Worm (Caenorhabditis elegans) whole organism, L3 larva: ENCODE measurements around the gene col-133.

Experiments used
- R02D3.7 ChIP-seq: fragments of 150-350 bp; optimal IDR thresholded peaks from 2 replicates; lab custom pipeline; 2014; ENCODE audit warnings: missing biosample characterization, missing genetic modification characterization
- aly-2 ChIP-seq: fragments of 150-350 bp; optimal IDR thresholded peaks from 2 replicates; lab custom pipeline; 2014; ENCODE audit warnings: missing biosample characterization, missing genetic modification characterization
- ama-1 ChIP-seq: fragments of 150-350 bp; optimal IDR thresholded peaks from 2 replicates; lab custom pipeline; 2018
- ceh-16 ChIP-seq: sonication (generic microtip); optimal IDR thresholded peaks from 2 replicates; lab custom pipeline; 2017; ENCODE audit warnings: missing biosample characterization, missing genetic modification characterization
- ceh-28 ChIP-seq: fragments of 150-350 bp; optimal IDR thresholded peaks from 2 replicates; lab custom pipeline; 2014; ENCODE audit warnings: missing biosample characterization, missing genetic modification reagents, missing genetic modification characterization
- ceh-82 ChIP-seq: fragments of 150-350 bp; optimal IDR thresholded peaks from 2 replicates; lab custom pipeline; 2014; ENCODE audit warnings: missing biosample characterization, missing genetic modification characterization
- daf-12 ChIP-seq: fragments of 150-350 bp; optimal IDR thresholded peaks from 2 replicates; lab custom pipeline; 2014; ENCODE audit warnings: missing biosample characterization, missing genetic modification reagents, missing genetic modification characterization
- egl-27 ChIP-seq: sonication (generic microtip); optimal IDR thresholded peaks from 4 replicates; lab custom pipeline; 2017; ENCODE audit warnings: missing biosample characterization, missing genetic modification reagents, missing genetic modification characterization
- elt-1 ChIP-seq: fragments of 150-350 bp; optimal IDR thresholded peaks from 2 replicates; lab custom pipeline; 2014; ENCODE audit warnings: missing biosample characterization, missing genetic modification characterization
- elt-2 ChIP-seq: sonication (generic microtip); optimal IDR thresholded peaks from 2 replicates; lab custom pipeline; 2016; ENCODE audit warnings: missing genetic modification reagents, mild to moderate bottlenecking, missing genetic modification characterization, missing compliant biosample characterization
- eor-1 ChIP-seq, 2 experiments: fragments of 150-350 bp; optimal IDR thresholded peaks; 2 replicates each; lab custom pipeline; 2014 to 2018; ENCODE audit warnings: missing biosample characterization in 2 of 2, missing genetic modification characterization in 2 of 2
- fkh-10 ChIP-seq: sonication (generic microtip); optimal IDR thresholded peaks from 2 replicates; lab custom pipeline; 2017; ENCODE audit warnings: missing biosample characterization, missing genetic modification reagents, missing genetic modification characterization
- fos-1 ChIP-seq: fragments of 150-350 bp; optimal IDR thresholded peaks from 2 replicates; lab custom pipeline; 2014; ENCODE audit warnings: missing biosample characterization, missing genetic modification characterization
- hmg-11 ChIP-seq: sonication (generic microtip); optimal IDR thresholded peaks from 2 replicates; lab custom pipeline; 2016; ENCODE audit warnings: missing genetic modification characterization, missing compliant biosample characterization
- lin-15B ChIP-seq: fragments of 150-350 bp; optimal IDR thresholded peaks from 2 replicates; lab custom pipeline; 2014; ENCODE audit warnings: missing biosample characterization, missing genetic modification characterization
- lin-39 ChIP-seq: fragments of 150-350 bp; optimal IDR thresholded peaks from 2 replicates; lab custom pipeline; 2018; ENCODE audit warnings: missing biosample characterization, missing genetic modification reagents, missing genetic modification characterization
- lsy-12 ChIP-seq: sonication (generic microtip); optimal IDR thresholded peaks from 2 replicates; lab custom pipeline; 2016; ENCODE audit warnings: mild to moderate bottlenecking, missing genetic modification characterization, missing compliant biosample characterization
- mdl-1 ChIP-seq: fragments of 150-350 bp; optimal IDR thresholded peaks from 2 replicates; lab custom pipeline; 2014; ENCODE audit warnings: missing biosample characterization, missing genetic modification characterization
- mml-1 ChIP-seq: fragments of 150-350 bp; sonication (generic microtip); optimal IDR thresholded peaks from 3 replicates; lab custom pipeline; 2014; ENCODE audit warnings: missing biosample characterization, missing genetic modification characterization
- nfya-1 ChIP-seq: sonication (generic microtip); optimal IDR thresholded peaks from 2 replicates; lab custom pipeline; 2017; ENCODE audit warnings: missing genetic modification characterization, mild to moderate bottlenecking, missing compliant biosample characterization, antibody characterized with exemption, moderate library complexity; ENCODE audit not compliant: insufficient read depth
- nhr-12 ChIP-seq: fragments of 150-350 bp; optimal IDR thresholded peaks from 2 replicates; lab custom pipeline; 2014; ENCODE audit warnings: missing biosample characterization, missing genetic modification characterization
- nhr-23 ChIP-seq: fragments of 150-350 bp; optimal IDR thresholded peaks from 2 replicates; lab custom pipeline; 2014; ENCODE audit warnings: missing biosample characterization, missing genetic modification reagents, missing genetic modification characterization
- nhr-237 ChIP-seq: fragments of 150-350 bp; optimal IDR thresholded peaks from 2 replicates; lab custom pipeline; 2014; ENCODE audit warnings: missing biosample characterization, missing genetic modification characterization
- nhr-25 ChIP-seq: sonication (generic microtip); optimal IDR thresholded peaks from 2 replicates; lab custom pipeline; 2017; ENCODE audit warnings: missing biosample characterization, missing genetic modification characterization
- nhr-28 ChIP-seq: fragments of 150-350 bp; optimal IDR thresholded peaks from 2 replicates; lab custom pipeline; 2014; ENCODE audit warnings: missing biosample characterization, missing genetic modification characterization
- nhr-43 ChIP-seq: sonication (generic microtip); optimal IDR thresholded peaks from 2 replicates; lab custom pipeline; 2016; ENCODE audit warnings: mild to moderate bottlenecking, missing genetic modification characterization, missing compliant biosample characterization; ENCODE audit not compliant: poor library complexity, severe bottlenecking
- nhr-67 ChIP-seq: fragments of 150-350 bp; optimal IDR thresholded peaks from 2 replicates; lab custom pipeline; 2014; ENCODE audit warnings: missing biosample characterization, missing genetic modification characterization
- nhr-76 ChIP-seq: fragments of 150-350 bp; sonication (generic microtip); optimal IDR thresholded peaks from 5 replicates; lab custom pipeline; 2014; ENCODE audit warnings: missing biosample characterization, missing genetic modification characterization
- nhr-77 ChIP-seq: fragments of 150-350 bp; optimal IDR thresholded peaks from 2 replicates; lab custom pipeline; 2014; ENCODE audit warnings: missing biosample characterization, missing genetic modification characterization
- pha-4 ChIP-seq: fragments of 150-350 bp; optimal IDR thresholded peaks from 2 replicates; lab custom pipeline; 2014; ENCODE audit warnings: missing biosample characterization, missing genetic modification reagents, missing genetic modification characterization
- pqm-1 ChIP-seq: fragments of 150-350 bp; optimal IDR thresholded peaks from 2 replicates; lab custom pipeline; 2017; ENCODE audit warnings: missing biosample characterization, missing genetic modification characterization, inconsistent platforms
- sea-2 ChIP-seq: fragments of 150-350 bp; sonication (generic microtip); optimal IDR thresholded peaks from 4 replicates; lab custom pipeline; 2014; ENCODE audit warnings: missing biosample characterization, missing genetic modification reagents, missing genetic modification characterization
- skn-1 ChIP-seq: fragments of 150-350 bp; optimal IDR thresholded peaks from 2 replicates; lab custom pipeline; 2014; ENCODE audit warnings: missing biosample characterization, missing genetic modification characterization
- snpc-4 ChIP-seq: fragments of 150-350 bp; optimal IDR thresholded peaks from 2 replicates; lab custom pipeline; 2014; ENCODE audit warnings: missing biosample characterization, missing genetic modification characterization
- tbx-2 ChIP-seq: sonication (generic microtip); optimal IDR thresholded peaks from 2 replicates; lab custom pipeline; 2016; ENCODE audit warnings: mild to moderate bottlenecking, missing genetic modification characterization, missing compliant biosample characterization
- unc-39 ChIP-seq: sonication (generic microtip); optimal IDR thresholded peaks from 4 replicates; lab custom pipeline; 2017; ENCODE audit warnings: missing biosample characterization, missing genetic modification characterization
- unc-62 ChIP-seq: fragments of 150-350 bp; sonication (generic microtip); optimal IDR thresholded peaks from 4 replicates; lab custom pipeline; 2014; ENCODE audit warnings: missing biosample characterization, missing genetic modification reagents, missing genetic modification characterization
- zag-1 ChIP-seq: fragments of 150-350 bp; optimal IDR thresholded peaks from 2 replicates; lab custom pipeline; 2014; ENCODE audit warnings: missing biosample characterization, missing genetic modification characterization
- ztf-11 ChIP-seq: fragments of 150-350 bp; optimal IDR thresholded peaks from 2 replicates; lab custom pipeline; 2014; ENCODE audit warnings: missing biosample characterization, missing genetic modification characterization
- ztf-4 ChIP-seq: fragments of 150-350 bp; optimal IDR thresholded peaks from 2 replicates; lab custom pipeline; 2014; ENCODE audit warnings: missing biosample characterization, missing genetic modification characterization

col-133 gene

DNA sequence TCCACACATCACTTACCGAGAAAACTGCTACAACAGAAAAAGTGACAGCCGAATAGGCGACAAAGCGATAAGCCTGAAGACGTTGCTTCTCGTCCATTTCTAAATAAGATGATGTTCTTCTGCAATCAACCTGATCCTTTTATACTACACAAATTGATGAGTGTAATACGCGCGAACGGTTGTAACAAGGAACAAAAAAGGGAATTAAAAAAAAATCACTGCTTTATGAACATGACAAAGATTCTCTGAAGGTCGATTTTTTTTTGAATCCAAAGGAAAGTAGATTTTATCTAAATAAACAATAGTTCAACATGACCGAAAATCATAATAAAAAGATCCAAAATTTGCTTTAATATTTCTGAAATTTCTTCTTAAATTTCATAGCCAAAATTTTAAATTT lies at the start of gene col-133:
Gene col-133 (minus strand): TSS at position 101 of the 400 bp plus-strand sequence.
- TF ChIP-seq tbx-2 (tag; lab: Kevin White, UChicago) (no peak), ceh-82 (no peak), ceh-16 (tag; lab: Kevin White, UChicago) (no peak), nhr-25 (tag; lab: Kevin White, UChicago) (peak; percentile 12), elt-2 (tag; lab: Kevin White, UChicago) (no peak), zag-1 (tag; lab: Kevin White, UChicago) (no peak)
- TF ChIP-seq, all 47 proteins: peak for 1

DNA sequence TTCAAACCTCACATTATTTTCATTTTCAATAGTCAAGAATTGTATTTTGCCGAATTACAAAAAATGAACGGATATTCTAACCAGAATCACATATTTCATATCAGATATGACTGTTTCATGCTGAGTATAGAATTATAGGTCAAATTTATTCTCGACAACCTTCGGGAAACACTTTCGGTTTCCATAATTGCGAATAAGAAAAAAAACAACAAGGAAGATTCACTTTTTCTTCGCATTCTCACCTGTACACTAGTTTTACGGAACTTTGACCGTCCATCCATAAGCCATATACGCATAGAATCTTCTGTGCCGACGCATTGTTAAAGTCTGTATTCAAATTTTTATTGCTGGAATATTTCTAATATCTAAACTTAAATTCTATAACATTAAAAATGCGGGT lies 46.4 kb upstream of the col-133 start, which contains the start of gene oac-37:
Gene oac-37 (plus strand): TSS at position 301 of the 400 bp plus-strand sequence.
- TF ChIP-seq aly-2 (tag; lab: Kevin White, UChicago) (no peak), ceh-28 (tag; lab: Kevin White, UChicago) (no peak), egl-27 (tag; lab: Kevin White, UChicago) (no peak), ztf-4 (tag; lab: Kevin White, UChicago) (no peak), zag-1 (tag; lab: Kevin White, UChicago) (no peak), elt-1 (tag; lab: Kevin White, UChicago) (no peak), unc-62 (GFP tag; lab: Kevin White, UChicago) (no peak), unc-39 (tag; lab: Kevin White, UChicago) (no peak), fos-1 (no peak), snpc-4 (tag; lab: Kevin White, UChicago) (no peak), daf-12 (tag; lab: Kevin White, UChicago) (no peak), nhr-237 (tag; lab: Kevin White, UChicago) (no peak), nhr-76 (tag; lab: Kevin White, UChicago) (no peak), nhr-77 (no peak), nhr-25 (tag; lab: Kevin White, UChicago) (no peak), R02D3.7 (tag; lab: Kevin White, UChicago) (no peak), sea-2 (GFP tag; lab: Kevin White, UChicago) (no peak), eor-1 (tag; optimal IDR thresholded peaks at IDR 0.05; lab: Kevin White, UChicago) (no peak), fkh-10 (no peak), ama-1 (lab: Kevin White, UChicago) (no peak)
- TF ChIP-seq, all 47 proteins: peak for 0

DNA sequence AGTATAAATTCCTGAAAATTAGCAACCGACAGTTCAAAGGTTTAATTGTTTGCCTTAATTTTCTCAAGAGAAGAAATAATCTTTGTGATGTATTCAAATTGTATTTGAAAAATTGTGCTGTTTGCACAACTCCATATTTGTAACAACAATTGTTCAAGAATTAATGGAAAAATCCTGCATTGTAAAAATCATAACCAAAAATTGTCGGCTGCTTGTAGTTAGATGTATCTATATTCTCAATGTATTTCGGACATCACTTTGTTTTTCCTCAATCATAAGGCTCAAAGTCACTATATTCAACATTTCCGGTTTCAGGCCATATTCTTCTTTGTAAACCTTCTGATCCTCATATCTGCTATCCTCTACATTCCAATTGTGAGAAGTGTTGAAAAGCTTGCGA lies 43.9 kb upstream of the col-133 start:
- TF ChIP-seq elt-1 (tag; lab: Kevin White, UChicago) (no peak), lsy-12 (tag; lab: Kevin White, UChicago) (no peak), nhr-237 (tag; lab: Kevin White, UChicago) (no peak), mdl-1 (tag; lab: Kevin White, UChicago) (no peak), snpc-4 (tag; lab: Kevin White, UChicago) (no peak), lin-39 (tag; lab: Kevin White, UChicago) (no peak), nhr-23 (no peak), pqm-1 (tag; lab: Kevin White, UChicago) (no peak), tbx-2 (tag; lab: Kevin White, UChicago) (no peak), aly-2 (tag; lab: Kevin White, UChicago) (no peak), ztf-4 (tag; lab: Kevin White, UChicago) (no peak), nfya-1 (tag; lab: Kevin White, UChicago) (no peak), nhr-12 (tag; lab: Kevin White, UChicago) (no peak)

DNA sequence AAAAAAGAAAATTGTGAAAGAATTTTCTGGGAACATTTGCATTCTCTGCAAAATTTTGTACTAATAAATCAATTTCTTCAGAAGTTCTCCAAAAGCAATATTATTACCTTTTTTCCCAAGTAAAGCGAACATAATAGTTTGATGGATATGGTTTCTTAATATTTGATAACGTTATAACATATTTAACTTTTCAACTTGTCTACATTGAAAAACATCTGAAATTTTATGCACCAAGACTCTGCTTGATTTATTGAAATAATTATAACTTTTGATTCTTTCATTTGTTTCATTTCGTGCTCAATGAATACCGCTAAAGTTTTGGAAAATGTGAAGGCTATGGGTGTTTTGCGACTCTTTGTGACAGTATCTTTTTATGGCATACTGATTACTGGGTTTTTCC lies 37.9 kb upstream of the col-133 start, which contains the start of gene srz-31:
Gene srz-31 (plus strand): TSS at position 301 of the 400 bp plus-strand sequence.
- TF ChIP-seq skn-1 (tag; lab: Kevin White, UChicago) (no peak), lin-15B (tag; lab: Kevin White, UChicago) (no peak), fos-1 (no peak), nhr-43 (tag; lab: Kevin White, UChicago) (no peak), R02D3.7 (tag; lab: Kevin White, UChicago) (no peak), ceh-82 (no peak), unc-62 (GFP tag; lab: Kevin White, UChicago) (no peak)

DNA sequence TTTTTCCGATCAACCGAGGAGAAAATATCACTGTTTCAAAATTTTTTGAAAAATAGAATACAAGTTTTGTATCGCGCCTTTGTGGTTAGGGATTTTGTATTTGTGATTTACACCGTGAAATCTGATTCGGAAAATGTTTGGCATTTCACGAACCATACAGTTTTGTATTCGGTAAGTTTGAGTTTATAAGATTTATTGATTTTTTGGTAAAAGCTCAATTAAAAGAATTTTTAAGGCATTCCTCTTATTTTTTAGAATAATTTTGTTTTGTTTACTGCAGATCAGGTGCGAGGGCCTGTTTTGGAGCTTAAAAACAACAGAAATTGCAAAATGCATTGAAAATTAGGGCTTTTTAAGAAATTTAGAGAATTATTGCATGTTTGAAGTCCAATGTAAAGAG lies 34.2 kb upstream of the col-133 start:
- TF ChIP-seq skn-1 (tag; lab: Kevin White, UChicago) (no peak), fos-1 (no peak), unc-39 (tag; lab: Kevin White, UChicago) (no peak), nhr-28 (tag; lab: Kevin White, UChicago) (no peak), pha-4 (tag; lab: Kevin White, UChicago) (no peak), zag-1 (tag; lab: Kevin White, UChicago) (no peak), elt-1 (tag; lab: Kevin White, UChicago) (no peak), nhr-76 (tag; lab: Kevin White, UChicago) (no peak), aly-2 (tag; lab: Kevin White, UChicago) (no peak), mml-1 (tag; lab: Kevin White, UChicago) (no peak), nhr-12 (tag; lab: Kevin White, UChicago) (no peak), nhr-67 (no peak), ztf-11 (no peak), lsy-12 (tag; lab: Kevin White, UChicago) (no peak), ceh-82 (no peak), hmg-11 (tag; lab: Kevin White, UChicago) (no peak), ceh-16 (tag; lab: Kevin White, UChicago) (no peak), mdl-1 (tag; lab: Kevin White, UChicago) (no peak), egl-27 (tag; lab: Kevin White, UChicago) (no peak)
